Fruit fly (Drosophila melanogaster): ENCODE results near the gene Stip1.

The Stip1 gene

dm6 chr2L:267441-268089, 27.4 kb upstream of the Stip1 start, which contains the start of gene CG17075 (continued):
- TF ChIP-seq D (optimal IDR thresholded peaks at IDR 0.05) (no peak), D (GFP tag; optimal IDR thresholded peaks at IDR 0.05) (peak; percentile 84), pros (GFP tag; optimal IDR thresholded peaks at IDR 0.05) (no peak), emc (GFP tag; optimal IDR thresholded peaks at IDR 0.05) (peak; percentile 62), CG31441 (GFP tag; IDR thresholded peaks at IDR 0.05) (peak; percentile 98), CG7786 (GFP tag; optimal IDR thresholded peaks at IDR 0.05) (peak; percentile 55), CG11398 (GFP tag; optimal IDR thresholded peaks at IDR 0.05) (peak; percentile 70), dimm (GFP tag; IDR thresholded peaks at IDR 0.05) (peak; percentile 92), wdn (GFP tag; IDR thresholded peaks at IDR 0.05) (peak; percentile 94), BEAF-32 (GFP tag; optimal IDR thresholded peaks at IDR 0.05) (no peak), kni (GFP tag; optimal IDR thresholded peaks at IDR 0.05) (peak; percentile 38), CG17802 (tag; optimal IDR thresholded peaks at IDR 0.05) (peak; percentile 59), CG13296 (GFP tag; optimal IDR thresholded peaks at IDR 0.05) (peak; percentile 95), usp (GFP tag; optimal IDR thresholded peaks at IDR 0.05) (no peak), dmrt99B (tag; optimal IDR thresholded peaks at IDR 0.05) (peak; percentile 98), YL-1 (GFP tag; optimal IDR thresholded peaks at IDR 0.05) (peak; percentile 63), CG8359 (GFP tag; optimal IDR thresholded peaks at IDR 0.05; ENCODE audit: borderline replicate concordance) (peak; percentile 68), CG11247 (GFP tag; IDR thresholded peaks at IDR 0.05) (peak; percentile 93), dm (GFP tag; optimal IDR thresholded peaks at IDR 0.05) (peak; percentile 31), HmgD (GFP tag; optimal IDR thresholded peaks at IDR 0.05) (no peak), org-1 (GFP tag; optimal IDR thresholded peaks at IDR 0.05) (peak; percentile 92), D19B (GFP tag; optimal IDR thresholded peaks at IDR 0.05) (peak; percentile 85), Dref (GFP tag; IDR thresholded peaks at IDR 0.05) (peak; percentile 32; the same call in 1 of the 2 replicates), fru (optimal IDR thresholded peaks at IDR 0.05) (no peak), CG8281 (tag; optimal IDR thresholded peaks at IDR 0.05) (peak; percentile 72), gce (GFP tag; IDR thresholded peaks at IDR 0.05) (peak; percentile 88), CG8478 (optimal IDR thresholded peaks at IDR 0.05) (no peak), Ets65A (GFP tag) (peak; percentile 90), CG1529 (GFP tag; optimal IDR thresholded peaks at IDR 0.05) (peak; percentile 83), CG2889 (GFP tag; IDR thresholded peaks at IDR 0.05) (peak; percentile 95), ind (GFP tag; optimal IDR thresholded peaks at IDR 0.05) (peak; percentile 94), ttk (GFP tag; IDR thresholded peaks at IDR 0.05) (peak; percentile 94), Dad (GFP tag; optimal IDR thresholded peaks at IDR 0.05) (peak; percentile 82), CG6175 (GFP tag; IDR thresholded peaks at IDR 0.05) (peak; percentile 89), ERR (GFP tag; optimal IDR thresholded peaks at IDR 0.05) (peak; percentile 69), mld (GFP tag; IDR thresholded peaks at IDR 0.05; ENCODE audit: partially characterized antibody) (no peak), CG3163 (GFP tag; optimal IDR thresholded peaks at IDR 0.05) (peak; percentile 24), slp2 (GFP tag; optimal IDR thresholded peaks at IDR 0.05) (peak; percentile 56), chinmo (GFP tag; IDR thresholded peaks at IDR 0.05; ENCODE audit: partially characterized antibody) (no peak), CG31388 (GFP tag; optimal IDR thresholded peaks at IDR 0.05) (peak; percentile 81), TFAM (GFP tag; optimal IDR thresholded peaks at IDR 0.05) (peak; percentile 72), CG11456 (GFP tag; IDR thresholded peaks at IDR 0.05) (peak; percentile 97), CG10431 (GFP tag; optimal IDR thresholded peaks at IDR 0.05) (peak; percentile 40), Aef1 (GFP tag; IDR thresholded peaks at IDR 0.05) (peak; percentile 96), pita (GFP tag; optimal IDR thresholded peaks at IDR 0.05) (no peak), CG31224 (GFP tag; IDR thresholded peaks at IDR 0.05) (peak; percentile 87), CG4404 (GFP tag; IDR thresholded peaks at IDR 0.05) (peak; percentile 76), gcm2 (GFP tag; optimal IDR thresholded peaks at IDR 0.05) (peak; percentile 74), CG11695 (GFP tag; IDR thresholded peaks at IDR 0.05) (peak; percentile 96), CG12219 (GFP tag; optimal IDR thresholded peaks at IDR 0.05) (peak; percentile 88), CG17829 (tag; optimal IDR thresholded peaks at IDR 0.05) (peak; percentile 89), dysf (GFP tag; IDR thresholded peaks at IDR 0.05) (peak; percentile 98)
